Worm (Caenorhabditis elegans) whole organism, L4/young adult: ENCODE data around the gene str-27.

Source experiments
- W03F9.2 ChIP-seq: fragments of 150-350 bp; optimal IDR thresholded peaks from 2 replicates; lab custom pipeline; 2014; ENCODE audit warnings: missing biosample characterization, missing genetic modification characterization
- dao-5 ChIP-seq: sonication (generic microtip); optimal IDR thresholded peaks from 2 replicates; lab custom pipeline; 2016; ENCODE audit warnings: missing genotype, missing genetic modification characterization, moderate library complexity, missing compliant biosample characterization
- him-1 ChIP-seq: sonication (generic microtip); optimal IDR thresholded peaks from 2 replicates; lab custom pipeline; 2016; ENCODE audit warnings: missing genotype, missing genetic modification reagents, missing genetic modification characterization, missing compliant biosample characterization

DNA sequence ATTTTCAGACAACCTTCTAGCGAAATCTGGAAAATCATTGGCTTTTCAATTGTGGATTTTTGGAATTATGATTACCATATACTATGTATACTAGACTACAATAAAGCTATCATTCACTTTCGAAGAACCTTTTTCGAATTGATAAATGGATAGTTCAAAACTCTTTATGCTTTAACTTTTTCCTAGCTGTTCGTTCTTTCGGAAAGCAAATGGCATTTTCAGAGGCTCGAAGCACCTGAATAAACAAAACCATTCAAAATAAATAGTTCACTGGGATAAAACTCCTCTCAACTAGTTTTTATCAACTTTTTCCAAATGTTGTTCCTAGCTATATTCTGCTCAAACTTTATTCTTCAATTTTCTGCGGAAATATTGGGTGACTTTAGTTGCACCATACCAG, 45.5 kb upstream of the str-27 start, which contains the start of gene T26E4.2:
- no peak for TF ChIP-seq him-1 (tag; lab: Kevin White, UChicago)
- TF ChIP-seq dao-5 (tag; lab: Kevin White, UChicago), result no peak
- TF ChIP-seq W03F9.2 (tag; lab: Kevin White, UChicago), result no peak
